Worm (Caenorhabditis elegans) whole organism, L4/young adult: ENCODE results near the gene F17H10.4.
A peak's percentile ranks its signal among the peaks of the same experiment; 100 is the strongest.

ENCODE experiments used
- W03F9.2 ChIP-seq: fragments of 150-350 bp; optimal IDR thresholded peaks from 2 replicates; lab custom pipeline; 2014; ENCODE audit warnings: missing biosample characterization, missing genetic modification characterization
- dao-5 ChIP-seq: sonication (generic microtip); optimal IDR thresholded peaks from 2 replicates; lab custom pipeline; 2016; ENCODE audit warnings: missing genotype, missing genetic modification characterization, moderate library complexity, missing compliant biosample characterization
- him-1 ChIP-seq: sonication (generic microtip); optimal IDR thresholded peaks from 2 replicates; lab custom pipeline; 2016; ENCODE audit warnings: missing genotype, missing genetic modification reagents, missing genetic modification characterization, missing compliant biosample characterization

- TF ChIP-seq him-1 (tag; lab: Kevin White, UChicago): no peak
- TF ChIP-seq dao-5: peak; percentile 41
- no peak for TF ChIP-seq W03F9.2 (tag; lab: Kevin White, UChicago)
Observed at ce11 chrX:13121104-13121503, 5.2 kb downstream of the F17H10.4 start.
